Worm (Caenorhabditis elegans): ENCODE measurements around the gene F14D7.8.
A peak's percentile ranks its signal among the peaks of the same experiment; 100 is the strongest.

F14D7.8 gene

DNA sequence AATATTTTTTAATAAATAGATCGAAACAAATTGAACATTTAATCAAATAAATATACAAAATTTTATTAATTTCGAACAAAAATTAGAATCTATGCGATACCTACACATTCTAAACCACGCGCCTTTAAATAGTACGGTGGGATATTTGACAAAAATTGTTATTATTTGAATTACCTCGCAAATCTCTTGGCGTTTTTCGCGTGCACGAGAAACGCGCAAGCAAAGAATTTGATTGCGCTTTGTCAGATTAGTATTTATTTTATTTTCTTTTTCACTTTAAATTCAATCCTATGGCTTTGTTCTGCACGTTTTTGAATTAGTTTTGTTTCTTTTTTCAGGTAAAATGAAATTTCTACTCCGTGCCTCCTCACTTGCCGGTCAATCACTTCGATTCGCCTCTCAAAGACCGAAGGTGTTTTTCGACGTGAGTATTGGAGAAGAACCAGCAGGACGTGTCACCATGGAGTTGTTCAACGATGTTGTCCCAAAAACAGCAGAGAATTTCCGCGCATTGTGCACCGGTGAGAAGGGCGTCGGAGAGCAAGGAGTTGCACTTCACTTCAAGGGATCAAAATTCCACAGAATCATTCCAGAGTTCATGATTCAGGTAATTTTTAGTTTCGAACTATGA is 43.3 kb upstream of the F14D7.8 start, which contains the start of gene cyn-1 (continued):
- TF ChIP-seq aly-2 (tag; optimal IDR thresholded peaks at IDR 0.05) (no peak), lsy-2 (tag; optimal IDR thresholded peaks at IDR 0.05) (peak; percentile 81 to 93), blmp-1 (tag; optimal IDR thresholded peaks at IDR 0.05; ENCODE audit: insufficient read depth) (no peak)

DNA sequence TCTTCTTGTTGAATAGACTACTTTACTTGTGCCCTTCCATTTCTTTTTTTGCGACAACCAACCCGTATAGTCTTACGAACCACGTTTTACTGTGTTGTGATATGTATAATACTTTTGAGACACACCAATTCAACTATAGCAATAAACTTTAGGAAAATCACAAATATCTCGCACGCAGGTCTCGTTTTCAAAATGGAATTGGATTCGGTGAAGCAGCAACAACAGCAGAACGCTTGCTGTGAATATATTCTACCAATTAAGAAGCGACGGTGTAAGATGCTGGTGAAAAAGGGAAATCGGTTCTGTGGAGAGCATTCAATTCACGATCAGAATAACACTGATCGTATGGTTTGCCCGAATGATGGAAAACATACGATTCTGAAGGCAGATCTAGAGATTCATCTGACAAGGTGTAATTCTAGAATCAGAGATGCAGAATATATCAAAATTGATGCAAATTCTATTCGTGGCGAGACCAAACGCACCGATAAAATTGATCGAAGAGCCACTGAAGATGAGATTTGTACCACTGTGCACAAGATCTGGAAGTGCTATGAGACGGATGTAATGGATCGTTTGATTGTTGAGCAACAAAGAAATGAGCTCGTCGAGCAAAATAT is 41.8 kb upstream of the F14D7.8 start, which contains the start of gene Y49A3A.3:
TSS of gene Y49A3A.3 (plus strand) at position 153 of the 620 bp plus-strand sequence.
- peak; percentile 45 for TF ChIP-seq sma-3 (GFP tag; optimal IDR thresholded peaks at IDR 0.05)
- no peak for TF ChIP-seq fos-1 (tag; optimal IDR thresholded peaks at IDR 0.05)
- TF ChIP-seq ztf-1 (GFP tag; conservative IDR thresholded peaks at IDR 0.05): no peak
- no peak for TF ChIP-seq nhr-10 (tag; optimal IDR thresholded peaks at IDR 0.05)
- no peak for TF ChIP-seq ztf-11 (tag; optimal IDR thresholded peaks at IDR 0.05)
- no peak for TF ChIP-seq lsy-2 (tag; optimal IDR thresholded peaks at IDR 0.05)
- peak; percentile 70 for TF ChIP-seq aly-2 (tag; optimal IDR thresholded peaks at IDR 0.05)
- no peak for TF ChIP-seq ceh-16 (tag; optimal IDR thresholded peaks at IDR 0.05)
- peak; percentile 17 for TF ChIP-seq sma-9 (GFP tag; optimal IDR thresholded peaks at IDR 0.05)
- no peak for TF ChIP-seq sma-9 (tag; optimal IDR thresholded peaks at IDR 0.05)
- TF ChIP-seq unc-39 (tag; optimal IDR thresholded peaks at IDR 0.05): no peak
- TF ChIP-seq ama-1 (optimal IDR thresholded peaks at IDR 0.05): peak; percentile 49
- no peak for TF ChIP-seq mdl-1 (tag; optimal IDR thresholded peaks at IDR 0.05)
- TF ChIP-seq Y55F3AM.14 (GFP tag; optimal IDR thresholded peaks at IDR 0.05): peak; percentile 62
- TF ChIP-seq lin-13 (GFP tag; optimal IDR thresholded peaks at IDR 0.05): peak; percentile 37
- TF ChIP-seq elt-1 (tag; optimal IDR thresholded peaks at IDR 0.05): no peak
- peak; percentile 49 for TF ChIP-seq nhr-129 (tag; optimal IDR thresholded peaks at IDR 0.05)
- TF ChIP-seq crh-2 (tag; optimal IDR thresholded peaks at IDR 0.05): peak; percentile 17
- TF ChIP-seq gmeb-1 (tag; optimal IDR thresholded peaks at IDR 0.05): peak; percentile 49
- TF ChIP-seq blmp-1 (tag; optimal IDR thresholded peaks at IDR 0.05; ENCODE audit: insufficient read depth): no peak
- TF ChIP-seq F13H6.1 (tag; optimal IDR thresholded peaks at IDR 0.05): peak; percentile 17
- no peak for TF ChIP-seq nhr-23 (tag; optimal IDR thresholded peaks at IDR 0.05)
- TF ChIP-seq snpc-4 (tag; optimal IDR thresholded peaks at IDR 0.05): no peak
- TF ChIP-seq nhr-25 (tag; optimal IDR thresholded peaks at IDR 0.05): peak; percentile 44

DNA sequence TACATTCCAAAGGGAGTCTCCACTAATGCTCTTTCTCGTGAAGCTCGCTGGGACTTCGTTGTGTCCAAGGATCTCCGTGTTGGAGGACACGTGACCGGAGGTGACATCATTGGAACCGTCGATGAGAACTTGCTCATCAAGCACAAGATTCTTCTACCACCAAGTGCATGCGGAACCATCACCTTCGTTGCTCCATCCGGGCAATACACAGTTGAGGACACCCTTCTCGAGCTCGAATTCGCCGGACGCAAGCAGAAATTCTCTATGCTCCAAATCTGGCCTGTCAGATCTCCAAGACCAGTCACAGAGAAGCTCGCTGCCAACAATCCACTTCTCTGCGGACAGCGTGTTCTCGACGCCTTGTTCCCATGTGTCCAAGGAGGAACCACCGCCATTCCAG is 39.4 kb upstream of the F14D7.8 start:
- no peak for TF ChIP-seq sma-9 (GFP tag; optimal IDR thresholded peaks at IDR 0.05)
- no peak for TF ChIP-seq sma-9 (tag; optimal IDR thresholded peaks at IDR 0.05)

DNA sequence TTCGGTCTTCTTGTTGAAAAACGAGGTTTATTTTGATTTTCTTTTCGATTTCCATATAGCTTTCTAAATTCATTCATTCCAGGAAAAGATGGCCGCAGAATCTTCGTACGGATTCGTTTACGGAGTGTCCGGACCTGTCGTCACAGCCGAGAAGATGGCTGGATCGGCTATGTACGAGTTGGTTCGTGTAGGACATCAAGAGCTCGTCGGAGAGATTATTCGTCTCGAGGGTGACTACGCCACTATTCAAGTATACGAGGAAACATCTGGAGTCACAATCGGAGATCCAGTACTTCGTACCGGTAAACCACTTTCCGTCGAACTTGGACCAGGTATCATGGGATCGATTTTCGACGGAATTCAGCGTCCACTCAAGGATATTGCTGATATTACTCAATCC is 39.0 kb upstream of the F14D7.8 start, which contains the start of gene vha-13:
TSS of gene vha-13 (plus strand) at position 81 of the 400 bp plus-strand sequence.
- TF ChIP-seq lsy-2 (tag; optimal IDR thresholded peaks at IDR 0.05) (no peak), sma-3 (GFP tag; optimal IDR thresholded peaks at IDR 0.05) (no peak), zag-1 (tag; optimal IDR thresholded peaks at IDR 0.05) (no peak), blmp-1 (tag; optimal IDR thresholded peaks at IDR 0.05; ENCODE audit: insufficient read depth) (no peak), nhr-23 (tag; optimal IDR thresholded peaks at IDR 0.05) (no peak), nhr-21 (tag; optimal IDR thresholded peaks at IDR 0.05) (no peak), nhr-237 (tag; optimal IDR thresholded peaks at IDR 0.05) (no peak), F13H6.1 (tag; optimal IDR thresholded peaks at IDR 0.05) (no peak), lin-39 (tag; optimal IDR thresholded peaks at IDR 0.05) (no peak), elt-1 (tag; optimal IDR thresholded peaks at IDR 0.05) (no peak), ztf-4 (tag; optimal IDR thresholded peaks at IDR 0.05) (no peak)

DNA sequence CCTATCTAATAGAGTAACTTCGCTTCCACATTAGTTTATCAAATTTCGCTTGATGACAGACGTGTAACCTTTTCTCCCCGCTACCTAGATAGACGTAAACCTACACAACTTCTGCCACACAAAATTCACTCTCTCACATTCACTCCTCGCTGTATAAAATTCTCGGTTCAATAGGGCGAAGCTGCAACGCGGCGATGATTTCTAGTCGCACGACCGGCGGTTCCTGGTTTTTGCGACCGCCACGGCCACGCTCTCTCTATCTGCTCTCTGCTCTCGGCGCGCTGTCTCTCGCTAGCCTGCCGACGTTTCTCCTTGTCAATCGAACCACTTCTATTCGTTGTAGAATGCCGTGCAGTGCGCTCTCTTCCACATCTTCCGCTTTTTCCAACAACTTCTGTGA is 38.4 kb upstream of the F14D7.8 start:
- TF ChIP-seq nhr-10 (tag; optimal IDR thresholded peaks at IDR 0.05) (no peak), nhr-11 (tag; optimal IDR thresholded peaks at IDR 0.05) (peak; percentile 49), nhr-23 (tag; optimal IDR thresholded peaks at IDR 0.05) (no peak), nhr-129 (tag; optimal IDR thresholded peaks at IDR 0.05) (peak; percentile 88), mbf-1 (tag; optimal IDR thresholded peaks at IDR 0.05) (no peak), sma-3 (GFP tag; optimal IDR thresholded peaks at IDR 0.05) (peak; percentile 72), skn-1 (tag; optimal IDR thresholded peaks at IDR 0.05) (no peak), lsy-2 (tag; optimal IDR thresholded peaks at IDR 0.05) (peak; percentile 1 to 76), dmd-4 (tag; optimal IDR thresholded peaks at IDR 0.05) (no peak), sem-4 (tag; optimal IDR thresholded peaks at IDR 0.05) (peak; percentile 37), sma-9 (GFP tag; optimal IDR thresholded peaks at IDR 0.05) (peak; percentile 49), sma-9 (tag; optimal IDR thresholded peaks at IDR 0.05) (no peak), ama-1 (optimal IDR thresholded peaks at IDR 0.05) (peak; percentile 4), unc-62 (GFP tag; optimal IDR thresholded peaks at IDR 0.05) (no peak), unc-39 (tag; optimal IDR thresholded peaks at IDR 0.05) (peak; percentile 12), ceh-16 (tag; optimal IDR thresholded peaks at IDR 0.05) (no peak), alr-1 (tag; optimal IDR thresholded peaks at IDR 0.05) (no peak), peb-1 (tag; optimal IDR thresholded peaks at IDR 0.05) (no peak), elt-1 (tag; optimal IDR thresholded peaks at IDR 0.05) (no peak), mab-5 (tag; optimal IDR thresholded peaks at IDR 0.05) (peak; percentile 50), ztf-4 (tag; optimal IDR thresholded peaks at IDR 0.05) (no peak), nhr-21 (tag; optimal IDR thresholded peaks at IDR 0.05) (peak; percentile 59), ceh-82 (tag; optimal IDR thresholded peaks at IDR 0.05) (no peak), nhr-77 (tag; optimal IDR thresholded peaks at IDR 0.05) (no peak), nhr-6 (tag; optimal IDR thresholded peaks at IDR 0.05) (no peak), lin-11 (tag; optimal IDR thresholded peaks at IDR 0.05) (peak; percentile 59)

Measured in whole organism, L2 larva.